Fruit fly (Drosophila melanogaster): ENCODE measurements around the gene beta-PheRS.

- no peak for TF ChIP-seq nau (GFP tag; optimal IDR thresholded peaks at IDR 0.05)
- no peak for TF ChIP-seq CG30431 (GFP tag; optimal IDR thresholded peaks at IDR 0.05)
- no peak for TF ChIP-seq CG4282 (GFP tag; optimal IDR thresholded peaks at IDR 0.05)
- TF ChIP-seq Antp (GFP tag; optimal IDR thresholded peaks at IDR 0.05), result no peak
- TF ChIP-seq Lim3 (GFP tag; IDR thresholded peaks at IDR 0.05), result no peak
- TF ChIP-seq stc (GFP tag; IDR thresholded peaks at IDR 0.05), result no peak
- TF ChIP-seq CG15601 (tag; optimal IDR thresholded peaks at IDR 0.05), result no peak
- no peak for TF ChIP-seq zf30C (GFP tag; optimal IDR thresholded peaks at IDR 0.05)
- TF ChIP-seq inv (GFP tag; IDR thresholded peaks at IDR 0.05; ENCODE audit: partially characterized antibody), result no peak
- TF ChIP-seq Ssrp (tag; optimal IDR thresholded peaks at IDR 0.05), result no peak
- no peak for TF ChIP-seq CG18011 (GFP tag; optimal IDR thresholded peaks at IDR 0.05)
- TF ChIP-seq h (optimal IDR thresholded peaks at IDR 0.05), result no peak
Observed at dm6 chr3R:24261380-24262021, 9.0 kb upstream of the beta-PheRS start.

Data from whole organism, embryonic.